Worm (Caenorhabditis elegans): ENCODE data around the gene Y50D4A.6.

ce11 chrV:1220509-1220908 lies 21.4 kb upstream of the Y50D4A.6 start, which contains the start of gene Y50D4A.10:
- TF ChIP-seq ztf-6 (GFP tag; IDR thresholded peaks at IDR 0.05): no peak
- no peak for TF ChIP-seq ceh-58 (GFP tag; IDR thresholded peaks at IDR 0.05)
- no peak for TF ChIP-seq hrde-1 (tag; optimal IDR thresholded peaks at IDR 0.05; ENCODE audit: borderline replicate concordance)
- no peak for TF ChIP-seq sptf-2 (GFP tag; optimal IDR thresholded peaks at IDR 0.05)
- no peak for TF ChIP-seq F49E8.2 (tag; optimal IDR thresholded peaks at IDR 0.05; ENCODE audit: insufficient read depth)
- no peak for TF ChIP-seq dpl-1 (GFP tag; optimal IDR thresholded peaks at IDR 0.05)
- no peak for TF ChIP-seq hlh-12 (tag; optimal IDR thresholded peaks at IDR 0.05)
- no peak for TF ChIP-seq K11D2.4 (GFP tag; IDR thresholded peaks at IDR 0.05)
- TF ChIP-seq snpc-4 (GFP tag; optimal IDR thresholded peaks at IDR 0.05): no peak
- no peak for TF ChIP-seq snpc-4 (tag; optimal IDR thresholded peaks at IDR 0.05)
- TF ChIP-seq B0019.2 (GFP tag; conservative IDR thresholded peaks at IDR 0.05): no peak
- TF ChIP-seq nfya-2 (GFP tag; IDR thresholded peaks at IDR 0.05): no peak

Data from whole organism, young adult.